Worm (Caenorhabditis elegans): Measurements from ENCODE around the gene T25G12.11.

Gene T25G12.11

DNA sequence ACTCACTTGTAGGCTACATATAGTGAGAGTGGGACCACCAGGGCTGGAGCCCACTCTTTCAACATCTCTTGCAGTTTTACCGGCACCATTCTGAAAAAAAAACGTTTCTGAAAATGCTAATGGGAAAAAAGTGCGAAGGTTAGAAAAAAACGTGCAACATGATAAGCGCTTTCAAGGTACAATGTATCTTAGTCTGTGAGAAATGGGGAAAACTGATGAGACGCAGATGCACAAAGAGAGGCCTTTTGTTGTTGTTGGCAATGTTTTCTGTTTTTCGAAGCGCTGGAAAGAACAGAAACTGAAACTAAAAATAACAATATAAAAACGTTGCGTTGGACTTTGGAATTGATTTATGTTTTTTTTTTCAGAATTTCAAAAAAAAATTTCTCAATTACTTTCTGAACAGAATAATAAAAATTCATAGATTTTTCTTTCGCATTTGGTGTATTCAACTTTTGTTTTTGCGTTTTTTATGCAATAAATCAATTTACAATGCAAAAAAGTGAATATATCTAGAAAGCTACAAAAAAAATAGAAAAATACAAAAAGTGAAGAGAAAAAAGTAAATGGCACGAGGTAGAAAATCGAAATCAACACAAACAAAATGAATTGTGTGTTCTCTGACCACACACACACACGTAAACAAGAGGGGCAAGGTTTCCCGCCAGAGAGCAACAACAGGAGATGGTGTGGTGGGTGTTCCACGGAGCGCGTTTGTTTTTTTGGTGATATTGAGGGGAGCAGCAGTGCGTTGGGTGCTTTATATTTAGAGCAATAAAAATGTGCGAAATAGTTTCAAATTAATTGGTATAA is 1.4 kb downstream of the T25G12.11 start, which contains the start of gene dhs-30:
Gene dhs-30 (minus strand): TSS at position 90 of the 813 bp plus-strand sequence.
- TF ChIP-seq sptf-1 (tag; optimal IDR thresholded peaks at IDR 0.05) = no peak
- TF ChIP-seq elt-3 (tag; optimal IDR thresholded peaks at IDR 0.05) = no peak
- no peak for TF ChIP-seq unc-39 (tag; optimal IDR thresholded peaks at IDR 0.05)
- no peak for TF ChIP-seq snpc-4 (tag; optimal IDR thresholded peaks at IDR 0.05)
- TF ChIP-seq blmp-1 (tag; optimal IDR thresholded peaks at IDR 0.05) = no peak
- no peak for TF ChIP-seq ceh-83 (GFP tag; optimal IDR thresholded peaks at IDR 0.05)
- no peak for TF ChIP-seq mab-5 (tag; optimal IDR thresholded peaks at IDR 0.05)
- no peak for TF ChIP-seq hlh-1 (tag; optimal IDR thresholded peaks at IDR 0.05)
- no peak for TF ChIP-seq ceh-43 (GFP tag; optimal IDR thresholded peaks at IDR 0.05)
- no peak for TF ChIP-seq zip-8 (tag; optimal IDR thresholded peaks at IDR 0.05)
- TF ChIP-seq pha-4 (tag; optimal IDR thresholded peaks at IDR 0.05) = no peak
- no peak for TF ChIP-seq unc-62 (GFP tag; optimal IDR thresholded peaks at IDR 0.05)
- no peak for TF ChIP-seq elt-1 (tag; optimal IDR thresholded peaks at IDR 0.05; ENCODE audit: borderline replicate concordance, insufficient read depth)
- no peak for TF ChIP-seq ceh-39 (tag; optimal IDR thresholded peaks at IDR 0.05)
- no peak for TF ChIP-seq mls-2 (tag; optimal IDR thresholded peaks at IDR 0.05)
- no peak for TF ChIP-seq bed-3 (GFP tag; optimal IDR thresholded peaks at IDR 0.05)
- no peak for TF ChIP-seq nhr-237 (tag; optimal IDR thresholded peaks at IDR 0.05)
- TF ChIP-seq lin-13 (tag; optimal IDR thresholded peaks at IDR 0.05) = no peak
- no peak for TF ChIP-seq lsy-2 (tag; optimal IDR thresholded peaks at IDR 0.05)

DNA sequence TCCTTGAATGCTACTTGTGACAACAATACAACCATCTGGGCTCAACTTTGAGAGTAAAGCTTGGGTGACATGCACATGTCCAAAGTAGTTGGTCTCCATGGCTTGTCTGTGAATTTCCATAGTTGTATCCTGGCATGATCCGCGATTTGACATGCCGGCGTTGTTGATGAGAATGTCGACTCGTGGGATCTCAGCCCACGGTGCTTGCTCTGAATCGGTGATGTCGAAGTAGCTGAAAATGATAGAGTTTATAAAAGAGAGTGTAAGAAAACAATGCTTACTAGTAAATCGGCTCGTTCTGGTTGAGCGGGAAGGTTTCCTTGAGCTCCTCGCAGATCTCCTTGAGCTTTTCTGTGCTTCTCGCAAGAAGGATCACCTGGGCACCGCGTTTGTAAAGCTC is 2.4 kb downstream of the T25G12.11 start:
- no peak for TF ChIP-seq flh-1 (GFP tag; optimal IDR thresholded peaks at IDR 0.05)
- no peak for TF ChIP-seq ceh-83 (GFP tag; optimal IDR thresholded peaks at IDR 0.05)
- TF ChIP-seq nhr-76 (tag; optimal IDR thresholded peaks at IDR 0.05) = no peak
- TF ChIP-seq sptf-1 (tag; optimal IDR thresholded peaks at IDR 0.05) = no peak
- no peak for TF ChIP-seq elt-1 (tag; optimal IDR thresholded peaks at IDR 0.05; ENCODE audit: borderline replicate concordance, insufficient read depth)
- no peak for TF ChIP-seq unc-62 (GFP tag; optimal IDR thresholded peaks at IDR 0.05)
- no peak for TF ChIP-seq ham-2 (GFP tag; optimal IDR thresholded peaks at IDR 0.05)
- TF ChIP-seq nhr-12 (tag; optimal IDR thresholded peaks at IDR 0.05) = no peak
- TF ChIP-seq ceh-39 (tag; optimal IDR thresholded peaks at IDR 0.05) = no peak
- no peak for TF ChIP-seq ces-1 (GFP tag; optimal IDR thresholded peaks at IDR 0.05)

DNA sequence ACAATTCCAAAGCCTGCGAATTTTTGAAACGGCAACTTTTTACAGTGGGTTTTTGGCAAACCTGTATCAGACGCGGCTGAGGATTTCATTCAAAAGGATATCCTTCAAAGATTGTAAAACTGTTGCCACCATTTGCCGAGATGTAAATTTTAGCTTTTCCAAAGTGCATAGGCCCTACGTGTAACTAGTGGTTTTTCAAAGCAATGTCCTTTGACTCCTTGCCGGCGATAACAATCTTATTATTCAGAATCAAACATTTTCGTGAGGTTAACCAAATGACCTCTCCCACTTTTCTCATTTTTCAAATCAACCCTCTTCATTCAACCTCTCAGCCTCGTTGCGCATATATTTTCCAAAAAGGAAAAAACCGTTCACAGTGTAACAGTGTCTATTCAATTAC is 6.0 kb downstream of the T25G12.11 start, which contains the start of gene T25G12.3:
Gene T25G12.3 (plus strand): TSS at position 301 of the 400 bp plus-strand sequence.
- no peak for TF ChIP-seq mep-1 (tag; optimal IDR thresholded peaks at IDR 0.05)
- TF ChIP-seq drap-1 (GFP tag; optimal IDR thresholded peaks at IDR 0.05) = no peak
- no peak for TF ChIP-seq ceh-83 (GFP tag; optimal IDR thresholded peaks at IDR 0.05)

DNA sequence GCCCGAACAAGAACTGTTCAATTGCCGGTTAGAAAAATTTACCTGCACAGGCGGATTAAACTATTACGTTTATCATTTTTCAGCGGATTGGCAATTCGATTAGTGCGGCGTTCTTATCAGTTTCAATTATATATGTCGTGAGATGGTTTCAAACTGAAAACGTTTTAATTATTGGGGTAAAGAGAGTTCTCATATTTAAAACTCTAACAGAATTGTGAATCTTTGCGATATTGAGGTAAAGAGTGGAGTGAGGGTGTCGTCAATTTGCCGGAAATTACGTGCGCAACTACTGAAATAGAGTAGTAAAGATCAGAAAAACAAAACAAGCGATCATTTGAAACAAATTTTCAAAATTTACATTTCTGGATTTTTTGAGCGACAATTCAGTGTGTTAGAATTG is 7.2 kb downstream of the T25G12.11 start, which contains the start of gene T25G12.6:
Gene T25G12.6 (minus strand): TSS at position 101 of the 400 bp plus-strand sequence.
- TF ChIP-seq unc-62 (GFP tag; optimal IDR thresholded peaks at IDR 0.05) (no peak), sem-2 (GFP tag; optimal IDR thresholded peaks at IDR 0.05) (no peak), ham-2 (GFP tag; optimal IDR thresholded peaks at IDR 0.05) (no peak), tbx-8 (GFP tag; optimal IDR thresholded peaks at IDR 0.05) (no peak), nhr-76 (tag; optimal IDR thresholded peaks at IDR 0.05) (no peak), nhr-237 (tag; optimal IDR thresholded peaks at IDR 0.05) (no peak), lin-32 (GFP tag; optimal IDR thresholded peaks at IDR 0.05) (no peak), ces-1 (GFP tag; optimal IDR thresholded peaks at IDR 0.05) (no peak), mls-2 (tag; optimal IDR thresholded peaks at IDR 0.05) (no peak), cnd-1 (tag; optimal IDR thresholded peaks at IDR 0.05) (no peak)

DNA sequence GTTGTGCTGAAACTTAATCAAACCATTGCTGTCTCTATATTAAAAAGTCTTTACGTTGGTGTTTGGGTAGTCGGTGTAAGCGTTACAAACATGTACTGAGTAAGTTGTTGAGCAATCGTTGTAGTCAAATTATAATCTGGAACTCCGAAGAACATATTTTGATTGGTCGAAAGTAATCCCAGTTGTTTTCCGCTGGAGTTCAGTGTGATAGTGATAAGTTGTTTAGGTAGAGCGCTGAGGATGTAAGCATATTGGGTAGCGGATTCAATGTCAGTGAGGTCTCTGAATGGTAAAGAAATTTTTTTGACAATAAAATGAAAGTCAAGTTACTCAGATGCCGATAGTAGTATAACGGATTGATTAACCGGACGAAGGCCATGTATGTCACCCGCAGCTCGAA is 10.0 kb downstream of the T25G12.11 start:
- TF ChIP-seq tbx-8 (GFP tag; optimal IDR thresholded peaks at IDR 0.05) = no peak
- no peak for TF ChIP-seq nhr-2 (tag; optimal IDR thresholded peaks at IDR 0.05)
- TF ChIP-seq nhr-76 (tag; optimal IDR thresholded peaks at IDR 0.05) = no peak
- no peak for TF ChIP-seq snpc-4 (tag; optimal IDR thresholded peaks at IDR 0.05)

Data from whole organism, mixed stage, embryonic.